Fruit fly (Drosophila melanogaster): ENCODE results near the gene PGRP-SA.

PGRP-SA gene

DNA sequence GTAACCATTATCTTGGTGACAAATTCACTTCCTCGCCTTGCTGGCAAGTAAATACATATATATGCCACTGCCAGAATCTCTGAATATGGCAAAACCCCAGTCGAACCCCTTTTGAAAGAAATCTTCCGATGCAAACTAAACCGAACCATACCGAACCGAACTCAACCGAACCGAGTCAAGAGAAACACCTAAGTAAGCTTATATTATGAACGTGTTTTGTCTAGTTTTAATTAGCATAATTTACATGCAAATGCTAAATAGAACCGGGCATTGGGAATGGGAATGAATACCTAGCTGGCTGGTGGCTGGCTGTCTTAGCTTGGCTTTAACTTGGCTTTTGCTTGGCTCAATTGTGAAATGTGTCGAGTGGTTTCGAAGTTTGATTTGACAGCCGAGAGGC is 44.1 kb upstream of the PGRP-SA start:
- no peak for TF ChIP-seq CG32264 (GFP tag; optimal IDR thresholded peaks at IDR 0.05)
- TF ChIP-seq foxo (GFP tag; optimal IDR thresholded peaks at IDR 0.05) = no peak

DNA sequence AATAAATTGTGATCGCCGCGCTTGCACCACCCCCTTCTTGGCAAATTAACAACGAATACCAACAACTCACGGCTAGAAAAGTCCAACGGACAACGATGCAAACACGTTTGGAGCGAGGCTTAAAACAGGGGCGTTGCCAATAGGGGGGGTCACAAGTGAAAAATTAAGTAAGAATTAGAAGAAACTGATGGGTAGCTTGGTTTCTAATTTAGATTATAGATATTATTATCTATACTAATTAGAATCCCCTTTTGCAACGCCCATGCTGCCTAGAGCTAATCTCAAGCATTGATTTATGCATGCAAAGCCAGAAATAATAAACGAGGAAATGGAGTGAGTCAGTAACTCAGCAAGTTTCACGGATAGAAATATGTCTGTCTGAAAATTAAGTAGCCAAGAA is 43.0 kb upstream of the PGRP-SA start:
- TF ChIP-seq sv (GFP tag; optimal IDR thresholded peaks at IDR 0.05) (peak; percentile 45), tai (GFP tag; optimal IDR thresholded peaks at IDR 0.05) (no peak)

DNA sequence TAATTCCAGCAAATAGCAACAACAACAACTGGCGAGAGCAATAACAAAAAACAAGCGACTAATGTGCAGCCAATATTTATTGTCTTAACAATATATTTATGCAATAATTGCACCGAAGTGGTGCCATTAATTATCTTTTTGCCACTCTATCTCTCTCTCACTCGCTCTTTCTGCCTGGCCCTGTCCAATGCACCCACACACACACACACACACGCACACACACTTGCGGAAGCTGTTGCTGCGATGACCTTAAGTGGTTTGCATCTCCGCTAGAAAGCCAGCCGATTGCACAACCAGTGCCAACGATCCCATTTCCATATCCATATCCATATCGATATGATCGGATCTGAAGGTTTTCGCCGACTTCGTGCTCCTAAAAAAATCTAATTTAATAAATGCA is 41.2 kb upstream of the PGRP-SA start:
- TF ChIP-seq Dfd (GFP tag; optimal IDR thresholded peaks at IDR 0.05) = peak; percentile 58
- TF ChIP-seq usp (GFP tag; optimal IDR thresholded peaks at IDR 0.05) = no peak

DNA sequence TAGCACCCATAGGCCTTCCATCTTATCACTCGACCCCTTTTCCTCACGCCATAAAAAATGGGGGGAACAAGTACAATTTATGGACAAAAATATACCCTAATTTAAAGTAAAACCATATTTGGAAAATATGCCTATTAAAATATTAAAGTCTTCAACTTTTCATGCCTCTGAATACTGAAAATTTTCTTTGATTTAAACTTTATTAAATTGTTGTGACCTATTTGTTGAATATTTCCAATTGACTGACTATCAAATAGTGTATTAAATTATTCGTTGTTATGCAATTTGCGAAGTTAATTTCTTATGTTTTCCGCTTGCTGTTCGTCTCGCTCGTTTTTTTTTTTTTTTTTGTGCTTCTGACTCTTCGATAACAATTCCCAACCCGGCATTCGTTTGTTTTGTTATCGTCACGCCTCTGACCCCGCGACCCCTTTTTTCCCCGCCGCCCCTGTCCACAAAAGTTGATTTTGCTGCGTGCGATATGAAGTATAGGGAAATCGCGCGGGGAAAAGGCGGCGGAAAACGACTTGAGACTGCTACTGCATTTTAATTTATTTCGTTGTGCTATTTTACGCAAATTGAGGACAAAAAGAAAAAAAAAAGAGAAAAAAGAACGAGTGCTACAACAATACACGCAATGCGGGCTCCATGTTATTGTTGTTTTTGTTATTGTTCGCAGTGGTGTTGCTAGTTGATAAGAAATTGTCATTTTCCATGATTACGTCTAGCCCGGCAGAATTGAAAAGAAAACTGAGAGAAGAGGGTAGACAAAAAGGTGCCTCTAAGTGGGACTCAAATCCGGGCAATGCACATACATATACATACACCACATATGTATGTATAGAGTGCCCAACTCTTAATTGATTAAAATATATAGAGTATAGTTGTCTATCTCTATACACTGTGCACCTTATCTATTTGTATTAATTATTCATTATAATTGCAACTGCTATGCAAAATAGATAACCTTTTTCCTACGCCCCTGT is 39.6 kb upstream of the PGRP-SA start:
- TF ChIP-seq lola (GFP tag; optimal IDR thresholded peaks at IDR 0.05) = no peak
- TF ChIP-seq Sp1 (GFP tag; optimal IDR thresholded peaks at IDR 0.05) = peak; percentile 29
- TF ChIP-seq Vsx2 (GFP tag; optimal IDR thresholded peaks at IDR 0.05; ENCODE audit: partially characterized antibody) = no peak
- TF ChIP-seq OdsH (GFP tag; optimal IDR thresholded peaks at IDR 0.05) = peak; percentile 3
- peak; percentile 6 for TF ChIP-seq woc (GFP tag; optimal IDR thresholded peaks at IDR 0.05)
- TF ChIP-seq HLH106 (tag; optimal IDR thresholded peaks at IDR 0.05) = peak; percentile 40
- TF ChIP-seq h (GFP tag; optimal IDR thresholded peaks at IDR 0.05) = peak; percentile 30
- TF ChIP-seq foxo (GFP tag; optimal IDR thresholded peaks at IDR 0.05) = peak in 1 of 2 experiments; percentile 28
- peak; percentile 13 for TF ChIP-seq rgr (GFP tag; optimal IDR thresholded peaks at IDR 0.05)
- no peak for TF ChIP-seq dmrt93B (GFP tag; optimal IDR thresholded peaks at IDR 0.05)
- TF ChIP-seq brk (GFP tag; optimal IDR thresholded peaks at IDR 0.05) = no peak
- TF ChIP-seq fru (GFP tag; optimal IDR thresholded peaks at IDR 0.05) = peak; percentile 46
- TF ChIP-seq psq (GFP tag; optimal IDR thresholded peaks at IDR 0.05) = peak; percentile 26
- no peak for TF ChIP-seq usp (GFP tag; optimal IDR thresholded peaks at IDR 0.05)
- TF ChIP-seq br (GFP tag; optimal IDR thresholded peaks at IDR 0.05) = peak; percentile 0
- no peak for TF ChIP-seq Rel (GFP tag; optimal IDR thresholded peaks at IDR 0.05)
- TF ChIP-seq Rel (tag; optimal IDR thresholded peaks at IDR 0.05) = peak; percentile 13

DNA sequence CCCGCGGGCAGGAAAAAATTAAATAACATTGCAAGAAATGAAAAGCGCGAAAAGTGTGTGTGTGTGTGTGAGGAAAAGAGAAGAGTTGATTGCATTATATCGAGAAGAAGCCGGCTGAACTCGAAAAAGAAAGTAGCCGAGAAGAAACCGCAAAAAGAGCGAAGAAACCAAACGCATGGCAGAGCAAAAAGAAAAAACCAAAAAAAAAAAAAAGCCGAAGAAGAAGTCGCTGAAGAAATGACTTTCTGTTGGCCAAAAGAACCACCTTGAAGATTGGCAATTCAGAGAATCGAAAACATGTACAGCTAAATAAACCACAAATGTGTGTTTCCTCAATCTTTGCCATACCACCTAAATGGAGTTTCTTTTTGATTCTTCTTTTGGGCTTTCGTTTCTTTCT is 37.5 kb upstream of the PGRP-SA start:
- TF ChIP-seq woc (GFP tag; optimal IDR thresholded peaks at IDR 0.05) (no peak), Hnf4 (GFP tag; optimal IDR thresholded peaks at IDR 0.05) (no peak), psq (GFP tag; optimal IDR thresholded peaks at IDR 0.05) (peak; percentile 68)

DNA sequence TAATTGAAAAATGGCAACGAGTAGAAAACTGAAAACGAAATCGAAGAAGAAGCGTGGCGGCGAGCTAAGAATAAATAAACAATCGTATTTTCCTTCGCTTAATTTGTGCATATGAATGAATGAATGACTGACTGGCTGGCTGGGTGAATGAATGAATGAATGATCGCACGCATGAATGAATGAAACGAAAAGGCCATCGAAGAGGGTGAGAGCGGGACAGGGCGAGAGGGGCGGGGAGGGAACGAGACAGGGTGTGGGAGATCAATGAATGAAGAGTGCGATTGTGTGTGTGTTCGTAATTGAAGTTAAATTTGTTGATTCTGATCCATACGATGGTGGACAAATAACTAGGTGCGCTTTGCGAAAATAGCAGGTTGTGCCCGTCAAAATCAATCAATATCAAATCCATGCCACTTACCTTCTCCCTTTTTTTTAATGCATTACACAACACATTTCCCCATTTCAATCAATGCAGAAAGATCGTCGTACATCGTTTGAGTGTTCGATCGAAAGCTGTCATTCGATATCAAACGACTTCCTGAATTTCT is 34.3 kb upstream of the PGRP-SA start:
- TF ChIP-seq CrebA (GFP tag; optimal IDR thresholded peaks at IDR 0.05; ENCODE audit: borderline replicate concordance) (no peak), Vsx2 (GFP tag; optimal IDR thresholded peaks at IDR 0.05; ENCODE audit: partially characterized antibody) (peak; percentile 35)

DNA sequence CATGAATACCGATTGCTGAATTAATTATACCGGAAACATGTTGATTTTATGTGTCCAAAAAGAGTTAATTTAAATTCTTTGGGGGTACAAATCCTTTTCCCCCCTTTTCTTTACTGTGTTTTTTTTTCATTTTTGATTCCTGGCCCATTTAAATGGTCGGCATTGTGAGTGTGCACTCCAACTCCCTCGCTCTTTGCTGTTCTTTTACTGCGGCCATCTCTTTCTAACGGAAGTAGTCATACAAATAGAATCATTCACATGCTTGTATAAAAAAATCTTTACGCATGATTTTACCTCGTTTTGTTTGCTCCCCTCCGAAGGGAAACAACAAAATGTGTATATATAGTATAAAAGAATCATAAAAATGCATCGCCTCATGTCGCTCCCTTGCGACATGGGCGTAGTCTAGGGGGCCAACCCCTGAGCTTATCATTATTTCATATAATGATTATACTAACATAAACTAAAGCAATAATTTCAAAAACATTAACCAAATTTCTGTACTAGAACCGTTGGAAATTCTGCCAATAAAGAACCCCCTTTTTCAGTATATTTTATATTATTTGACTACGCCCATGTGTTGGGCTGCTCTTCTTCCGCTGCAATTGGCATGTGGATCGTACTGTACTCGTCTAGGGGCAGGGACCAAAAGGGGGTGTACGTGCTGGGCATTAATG is 33.3 kb upstream of the PGRP-SA start:
- no peak for TF ChIP-seq Abd-B (GFP tag; optimal IDR thresholded peaks at IDR 0.05)
- no peak for TF ChIP-seq br (GFP tag; optimal IDR thresholded peaks at IDR 0.05)
- TF ChIP-seq sv (GFP tag; optimal IDR thresholded peaks at IDR 0.05) = peak; percentile 57
- TF ChIP-seq HLH106 (tag; optimal IDR thresholded peaks at IDR 0.05) = peak; percentile 49
- TF ChIP-seq psq (GFP tag; optimal IDR thresholded peaks at IDR 0.05) = peak; percentile 8
- no peak for TF ChIP-seq CG32264 (GFP tag; optimal IDR thresholded peaks at IDR 0.05)
- TF ChIP-seq h (GFP tag; optimal IDR thresholded peaks at IDR 0.05) = peak; percentile 53
- TF ChIP-seq ey (GFP tag; optimal IDR thresholded peaks at IDR 0.05) = peak; percentile 4
- TF ChIP-seq OdsH (GFP tag; optimal IDR thresholded peaks at IDR 0.05) = peak; percentile 3
- TF ChIP-seq fru (GFP tag; optimal IDR thresholded peaks at IDR 0.05) = peak; percentile 40
- no peak for TF ChIP-seq Dif (GFP tag; optimal IDR thresholded peaks at IDR 0.05; ENCODE audit: partially characterized antibody)
- TF ChIP-seq rgr (GFP tag; optimal IDR thresholded peaks at IDR 0.05) = peak; percentile 27
- no peak for TF ChIP-seq dsf (GFP tag; optimal IDR thresholded peaks at IDR 0.05; ENCODE audit: borderline replicate concordance)
- TF ChIP-seq foxo (GFP tag; optimal IDR thresholded peaks at IDR 0.05) = peak in 1 of 2 experiments; percentile 47
- no peak for TF ChIP-seq CrebA (GFP tag; optimal IDR thresholded peaks at IDR 0.05; ENCODE audit: borderline replicate concordance)
- no peak for TF ChIP-seq lola (GFP tag; optimal IDR thresholded peaks at IDR 0.05)
- TF ChIP-seq Sp1 (GFP tag; optimal IDR thresholded peaks at IDR 0.05) = peak; percentile 34
- no peak for TF ChIP-seq pan (optimal IDR thresholded peaks at IDR 0.05)
- TF ChIP-seq CG9705 (GFP tag; optimal IDR thresholded peaks at IDR 0.05) = peak; percentile 0
- TF ChIP-seq Hr78 (GFP tag; optimal IDR thresholded peaks at IDR 0.05) = no peak

All from whole organism, wandering third instar larva.